Fruit fly (Drosophila melanogaster) whole organism, embryonic: ENCODE results near the gene CG42693.

Experiments
- CG10274 ChIP-seq: fragments of 200-800 bp; sonication (Bioruptor generic); optimal IDR thresholded peaks from 3 replicates; lab custom pipeline; 2017; ENCODE audit warnings: missing biosample characterization, mild to moderate bottlenecking, missing genetic modification characterization
- CG10366 ChIP-seq: fragments of 200-800 bp; sonication (Bioruptor generic); IDR thresholded peaks from 2 replicates; pipeline ENCODE4 v1.3.6; 2022; ENCODE audit warnings: missing biosample characterization, missing genetic modification characterization
- CG10565 ChIP-seq: fragments of 200-800 bp; sonication (Bioruptor generic); optimal IDR thresholded peaks from 3 replicates; lab custom pipeline; 2016; ENCODE audit warnings: missing biosample characterization, mild to moderate bottlenecking, missing genetic modification characterization
- CG10654 ChIP-seq: fragments of 200-800 bp; sonication (Bioruptor generic); optimal IDR thresholded peaks from 2 replicates; lab custom pipeline; 2016; ENCODE audit warnings: missing biosample characterization, missing genetic modification characterization
- CG11093 ChIP-seq: fragments of 200-800 bp; sonication (Bioruptor generic); IDR thresholded peaks from 3 replicates; pipeline ENCODE4 v1.3.6; 2022; ENCODE audit warnings: missing biosample characterization, missing genetic modification characterization
- CG1233 ChIP-seq: fragments of 200-800 bp; sonication (Bioruptor generic); optimal IDR thresholded peaks from 4 replicates; lab custom pipeline; 2018; ENCODE audit warnings: missing biosample characterization, mild to moderate bottlenecking, missing genetic modification characterization
- CG13894 ChIP-seq: fragments of 200-800 bp; sonication (Bioruptor generic); optimal IDR thresholded peaks from 3 replicates; lab custom pipeline; 2018; ENCODE audit warnings: missing biosample characterization, mild to moderate bottlenecking, missing genetic modification characterization, moderate library complexity
- CG14441 ChIP-seq: fragments of 200-800 bp; sonication (Bioruptor generic); IDR thresholded peaks from 2 replicates; pipeline ENCODE4 v1.3.6; 2022; ENCODE audit warnings: missing biosample characterization, missing genetic modification characterization
- CG14710 ChIP-seq: fragments of 200-800 bp; sonication (Bioruptor generic); optimal IDR thresholded peaks from 3 replicates; lab custom pipeline; 2019; ENCODE audit warnings: missing biosample characterization, mild to moderate bottlenecking, missing genetic modification characterization, moderate library complexity
- CG15269 ChIP-seq: fragments of 200-800 bp; sonication (Bioruptor generic); optimal IDR thresholded peaks from 2 replicates; lab custom pipeline; 2018; ENCODE audit warnings: missing biosample characterization, mild to moderate bottlenecking, missing genetic modification characterization, moderate library complexity
- CG15479 ChIP-seq: fragments of 200-800 bp; sonication (Bioruptor generic); optimal IDR thresholded peaks from 3 replicates; lab custom pipeline; 2019; ENCODE audit warnings: missing biosample characterization, mild to moderate bottlenecking, missing genetic modification characterization, moderate library complexity
- CG17361 ChIP-seq: fragments of 200-800 bp; sonication (Bioruptor generic); IDR thresholded peaks from 3 replicates; pipeline ENCODE4 v1.3.6; 2022; ENCODE audit warnings: missing biosample characterization, missing genetic modification characterization
- CG2120 ChIP-seq: fragments of 200-800 bp; sonication (Bioruptor generic); optimal IDR thresholded peaks from 3 replicates; lab custom pipeline; 2016; ENCODE audit warnings: missing biosample characterization, missing genetic modification characterization
- CG3281 ChIP-seq: fragments of 200-800 bp; sonication (Bioruptor generic); optimal IDR thresholded peaks from 3 replicates; lab custom pipeline; 2017; ENCODE audit warnings: missing biosample characterization, mild to moderate bottlenecking, missing genetic modification characterization
- CG34224 ChIP-seq: fragments of 200-800 bp; sonication (Bioruptor generic); IDR thresholded peaks from 3 replicates; pipeline ENCODE4 v1.3.6; 2022; ENCODE audit warnings: missing biosample characterization, missing genetic modification characterization; ENCODE audit not compliant: partially characterized antibody
- CG6254 ChIP-seq: fragments of 200-800 bp; sonication (Bioruptor generic); optimal IDR thresholded peaks from 3 replicates; lab custom pipeline; 2017; ENCODE audit warnings: mild to moderate bottlenecking, missing biosample characterization, missing genetic modification reagents, missing genetic modification characterization
- CG7357 ChIP-seq: fragments of 200-800 bp; sonication (Bioruptor generic); IDR thresholded peaks from 3 replicates; pipeline ENCODE4 v1.3.6; 2022; ENCODE audit warnings: missing biosample characterization, missing genetic modification characterization
- Fer1 ChIP-seq: fragments of 200-800 bp; sonication (Bioruptor generic); optimal IDR thresholded peaks from 2 replicates; lab custom pipeline; 2017; ENCODE audit warnings: missing biosample characterization, mild to moderate bottlenecking, missing genetic modification characterization
- Fer2 ChIP-seq: fragments of 200-800 bp; sonication (Bioruptor generic); optimal IDR thresholded peaks from 2 replicates; lab custom pipeline; 2018; ENCODE audit warnings: missing biosample characterization, mild to moderate bottlenecking, missing genetic modification characterization, moderate library complexity
- Gug ChIP-seq: fragments of 200-800 bp; sonication (Bioruptor generic); IDR thresholded peaks from 4 replicates; pipeline ENCODE4 v1.3.6; 2022; ENCODE audit warnings: missing biosample characterization, missing genetic modification characterization
- H2.0 ChIP-seq: fragments of 200-800 bp; sonication (Bioruptor generic); IDR thresholded peaks from 2 replicates; pipeline ENCODE4 v1.3.6; 2022; ENCODE audit warnings: missing biosample characterization, missing genetic modification characterization
- HLH3B ChIP-seq: fragments of 200-800 bp; sonication (Bioruptor generic); IDR thresholded peaks from 2 replicates; pipeline ENCODE4 v1.3.6; 2022; ENCODE audit warnings: missing biosample characterization, missing genetic modification characterization
- HLH4C ChIP-seq: fragments of 200-800 bp; sonication (Bioruptor generic); IDR thresholded peaks from 3 replicates; pipeline ENCODE4 v1.3.6; 2022; ENCODE audit warnings: missing biosample characterization, missing genetic modification characterization; ENCODE audit not compliant: partially characterized antibody
- Hr39 ChIP-seq: fragments of >200 bp; optimal IDR thresholded peaks from 2 replicates; lab custom pipeline; 2017
- Meics ChIP-seq: fragments of 200-800 bp; sonication (Bioruptor generic); optimal IDR thresholded peaks from 2 replicates; lab custom pipeline; 2017; ENCODE audit warnings: missing biosample characterization, mild to moderate bottlenecking, missing genetic modification characterization
- Sox100B ChIP-seq: fragments of 200-800 bp; sonication (Bioruptor generic); optimal IDR thresholded peaks from 3 replicates; lab custom pipeline; 2018; ENCODE audit warnings: missing biosample characterization, mild to moderate bottlenecking, missing genetic modification characterization
- Taf1 ChIP-seq: fragments of 200-800 bp; sonication (Bioruptor generic); IDR thresholded peaks from 2 replicates; pipeline ENCODE4 v1.3.6; 2022; ENCODE audit warnings: missing biosample characterization, missing genetic modification characterization
- Xbp1 ChIP-seq: fragments of 200-800 bp; sonication (Bioruptor generic); optimal IDR thresholded peaks from 3 replicates; lab custom pipeline; 2016; ENCODE audit warnings: missing biosample characterization, mild to moderate bottlenecking, missing genetic modification characterization
- abd-A ChIP-seq: fragments of 200-800 bp; sonication (Bioruptor generic); optimal IDR thresholded peaks from 3 replicates; lab custom pipeline; 2019; ENCODE audit warnings: missing biosample characterization, mild to moderate bottlenecking, missing genetic modification characterization, moderate library complexity
- ash1 ChIP-seq: fragments of 200-800 bp; sonication (Bioruptor generic); optimal IDR thresholded peaks from 2 replicates; lab custom pipeline; 2018; ENCODE audit warnings: missing biosample characterization, mild to moderate bottlenecking, missing genetic modification characterization
- bowl ChIP-seq: fragments of 200-800 bp; sonication (Bioruptor generic); IDR thresholded peaks from 2 replicates; pipeline ENCODE4 v1.3.6; 2022; ENCODE audit warnings: missing biosample characterization, missing genetic modification characterization
- chm ChIP-seq: fragments of 200-800 bp; sonication (Bioruptor generic); IDR thresholded peaks from 2 replicates; pipeline ENCODE4 v1.3.6; 2022; ENCODE audit warnings: missing biosample characterization, missing genetic modification characterization
- ci ChIP-seq: fragments of 200-800 bp; sonication (Bioruptor generic); IDR thresholded peaks from 3 replicates; pipeline ENCODE4 v1.3.6; 2022; ENCODE audit warnings: missing biosample characterization, missing genetic modification characterization
- dysf ChIP-seq: fragments of 200-800 bp; sonication (Bioruptor generic); IDR thresholded peaks from 3 replicates; pipeline ENCODE4 v1.3.6; 2022; ENCODE audit warnings: missing biosample characterization, missing genetic modification characterization
- ftz-f1 ChIP-seq: fragments of 200-800 bp; sonication (Bioruptor generic); optimal IDR thresholded peaks from 2 replicates; lab custom pipeline; 2016; ENCODE audit warnings: missing biosample characterization, missing genetic modification characterization
- ken ChIP-seq: fragments of 200-800 bp; sonication (Bioruptor generic); IDR thresholded peaks from 3 replicates; pipeline ENCODE4 v1.3.6; 2022; ENCODE audit warnings: missing biosample characterization, missing genetic modification characterization
- lilli ChIP-seq: fragments of 200-800 bp; sonication (Bioruptor generic); optimal IDR thresholded peaks from 3 replicates; lab custom pipeline; 2016; ENCODE audit warnings: missing biosample characterization, missing genetic modification characterization
- nerfin-1 ChIP-seq: fragments of 200-800 bp; sonication (Bioruptor generic); optimal IDR thresholded peaks from 3 replicates; lab custom pipeline; 2019; ENCODE audit warnings: missing biosample characterization, mild to moderate bottlenecking, missing genetic modification characterization, moderate library complexity
- onecut ChIP-seq: fragments of 200-800 bp; sonication (Bioruptor generic); IDR thresholded peaks from 2 replicates; pipeline ENCODE4 v1.3.6; 2022; ENCODE audit warnings: missing biosample characterization, missing genetic modification characterization
- pho ChIP-seq: fragments of 200-800 bp; sonication (Bioruptor generic); optimal IDR thresholded peaks from 2 replicates; lab custom pipeline; 2016; ENCODE audit warnings: missing biosample characterization, missing genetic modification characterization
- pzg ChIP-seq: fragments of 200-800 bp; sonication (Bioruptor generic); optimal IDR thresholded peaks from 3 replicates; lab custom pipeline; 2018; ENCODE audit warnings: missing biosample characterization, mild to moderate bottlenecking, missing genetic modification characterization, moderate library complexity
- ranshi ChIP-seq: fragments of 200-800 bp; sonication (Bioruptor generic); IDR thresholded peaks from 2 replicates; pipeline ENCODE4 v1.3.6; 2022; ENCODE audit warnings: missing biosample characterization, missing genetic modification characterization
- ro ChIP-seq: fragments of 200-800 bp; sonication (Bioruptor generic); IDR thresholded peaks from 2 replicates; pipeline ENCODE4 v1.3.6; 2022; ENCODE audit warnings: missing biosample characterization, missing genetic modification characterization
- salm ChIP-seq: fragments of 200-800 bp; sonication (Bioruptor generic); optimal IDR thresholded peaks from 2 replicates; lab custom pipeline; 2018; ENCODE audit warnings: missing biosample characterization, mild to moderate bottlenecking, missing genetic modification characterization
- scrt ChIP-seq: fragments of 200-800 bp; sonication (Bioruptor generic); optimal IDR thresholded peaks from 2 replicates; lab custom pipeline; 2018; ENCODE audit warnings: missing biosample characterization, mild to moderate bottlenecking, missing genetic modification characterization, moderate library complexity
- sd ChIP-seq: fragments of 200-800 bp; sonication (Bioruptor generic); optimal IDR thresholded peaks from 3 replicates; lab custom pipeline; 2018; ENCODE audit warnings: missing biosample characterization, mild to moderate bottlenecking, missing genetic modification characterization, moderate library complexity
- slou ChIP-seq: fragments of 200-800 bp; sonication (Bioruptor generic); optimal IDR thresholded peaks from 3 replicates; lab custom pipeline; 2016; ENCODE audit warnings: missing biosample characterization, missing genetic modification characterization
- tna ChIP-seq: fragments of 200-800 bp; sonication (Bioruptor generic); IDR thresholded peaks from 2 replicates; pipeline ENCODE4 v1.3.6; 2022; ENCODE audit warnings: missing biosample characterization, missing genetic modification characterization; ENCODE audit not compliant: partially characterized antibody
- trem ChIP-seq: fragments of 200-800 bp; optimal IDR thresholded peaks from 3 replicates; lab custom pipeline; 2019; ENCODE audit warnings: missing biosample characterization, mild to moderate bottlenecking, missing genetic modification characterization, moderate library complexity
- unc-4 ChIP-seq: fragments of 200-800 bp; sonication (Bioruptor generic); IDR thresholded peaks from 2 replicates; pipeline ENCODE4 v1.3.6; 2022; ENCODE audit warnings: missing biosample characterization, missing genetic modification characterization; ENCODE audit not compliant: partially characterized antibody

CG42693 gene

DNA sequence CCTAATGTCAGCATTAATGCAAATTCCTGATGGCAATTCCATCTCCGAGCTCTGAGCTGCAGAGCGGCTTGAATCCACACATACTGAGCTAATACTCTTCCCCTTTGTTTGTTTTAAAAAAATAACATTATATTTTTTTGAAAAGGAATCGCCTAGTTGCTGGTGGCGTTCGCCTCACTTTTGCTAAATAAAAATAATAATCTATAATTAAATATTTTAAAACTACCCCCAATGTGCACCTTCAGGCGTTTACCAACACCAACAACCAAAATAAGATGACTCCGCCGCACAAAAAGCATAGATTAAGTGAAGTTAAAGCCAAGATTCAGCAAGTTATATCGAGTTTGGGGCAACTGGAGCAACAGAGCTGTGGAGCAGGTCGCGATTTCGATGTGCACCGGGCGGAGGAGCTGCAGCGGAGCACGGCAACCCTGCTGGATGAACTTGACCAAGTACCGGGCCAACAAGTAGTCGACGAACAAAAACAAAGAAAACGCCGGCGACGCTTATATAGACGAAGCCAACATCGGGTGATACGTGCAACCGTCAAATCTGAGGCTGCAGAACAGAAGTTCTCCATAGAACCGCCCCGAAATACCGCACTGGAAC, 36.0 kb upstream of the CG42693 start, which contains the start of gene CG1896 (continued):
- TF ChIP-seq CG14441 (GFP tag; lab: Robert Waterston, UW) = peak; percentile 46; the same call in 1 of the 2 replicates
- peak; percentile 21 for TF ChIP-seq CG14710
- TF ChIP-seq unc-4 (GFP tag; lab: Robert Waterston, UW) = no peak
- TF ChIP-seq ash1 = no peak
- TF ChIP-seq Fer2 = no peak
- peak; percentile 48 for TF ChIP-seq ftz-f1 (GFP tag; lab: Kevin White, UChicago)
- peak; percentile 30 for TF ChIP-seq CG6254 (GFP tag; lab: Kevin White, UChicago)
- TF ChIP-seq ken = peak; percentile 67; the same call in 2 of the 3 replicates
- peak; percentile 21 for TF ChIP-seq nerfin-1 (tag; lab: Kevin White, UChicago)
- no peak for TF ChIP-seq abd-A (tag; lab: Kevin White, UChicago)
- TF ChIP-seq scrt (GFP tag; lab: Kevin White, UChicago) = peak; percentile 59
- TF ChIP-seq CG13894 (tag; lab: Kevin White, UChicago) = no peak
- TF ChIP-seq CG10274 (GFP tag; lab: Kevin White, UChicago) = peak; percentile 15
- TF ChIP-seq ro (GFP tag; lab: Robert Waterston, UW) = no peak
- TF ChIP-seq CG11093 (GFP tag; lab: Robert Waterston, UW) = no peak
- TF ChIP-seq CG2120 = peak; percentile 50
- TF ChIP-seq CG7357 (GFP tag; lab: Robert Waterston, UW) = 0 out of 3 replicates have a peak, but pooled peaks have one; percentile 30
- no peak for TF ChIP-seq CG10565 (GFP tag; lab: Kevin White, UChicago)
- peak; percentile 34 for TF ChIP-seq trem (tag; lab: Kevin White, UChicago)
- TF ChIP-seq Taf1 = peak; percentile 24; the same call in 1 of the 2 replicates
- TF ChIP-seq bowl (GFP tag; lab: Robert Waterston, UW) = no peak
- TF ChIP-seq CG15269 (tag; lab: Kevin White, UChicago) = peak; percentile 36
- TF ChIP-seq chm = 0 out of 2 replicates have a peak, but pooled peaks have one; percentile 39
- peak; percentile 40 for TF ChIP-seq lilli (GFP tag; lab: Kevin White, UChicago)
- peak; percentile 39 for TF ChIP-seq CG1233 (GFP tag; lab: Kevin White, UChicago)
- 0 out of 2 replicates have a peak, but pooled peaks have one; percentile 16 for TF ChIP-seq onecut (GFP tag; lab: Robert Waterston, UW)
- peak; percentile 57; the same call in 1 of the 3 replicates for TF ChIP-seq ci (GFP tag; lab: Robert Waterston, UW)
- peak; percentile 45 for TF ChIP-seq CG10654 (GFP tag; lab: Kevin White, UChicago)
- TF ChIP-seq Xbp1 (GFP tag; lab: Kevin White, UChicago) = peak; percentile 43
- 0 out of 4 replicates have a peak, but pooled peaks have one; percentile 16 for TF ChIP-seq Gug
- peak; percentile 40; the same call in 1 of the 3 replicates for TF ChIP-seq CG17361 (GFP tag; lab: Robert Waterston, UW)
- peak; percentile 17 for TF ChIP-seq pzg (GFP tag; lab: Kevin White, UChicago)
- TF ChIP-seq CG15479 (GFP tag; lab: Kevin White, UChicago) = no peak
- TF ChIP-seq H2.0 (GFP tag; lab: Robert Waterston, UW) = no peak
- TF ChIP-seq salm (tag; lab: Kevin White, UChicago) = no peak
- peak; percentile 13; the same call in 1 of the 3 replicates for TF ChIP-seq CG34224 (GFP tag; lab: Robert Waterston, UW)
- TF ChIP-seq HLH3B (GFP tag; lab: Robert Waterston, UW) = 0 out of 2 replicates have a peak, but pooled peaks have one; percentile 10
- TF ChIP-seq Meics (GFP tag; lab: Kevin White, UChicago) = peak; percentile 45
- TF ChIP-seq CG3281 (GFP tag; lab: Kevin White, UChicago) = peak; percentile 39
- TF ChIP-seq Hr39 (lab: Kevin White, UChicago) = no peak
- TF ChIP-seq slou = no peak
- no peak for TF ChIP-seq sd (tag; lab: Kevin White, UChicago)
- TF ChIP-seq Fer1 = peak; percentile 50
- no peak for TF ChIP-seq HLH4C (GFP tag; lab: Robert Waterston, UW)
- TF ChIP-seq pho = no peak
- no peak for TF ChIP-seq tna (GFP tag; lab: Robert Waterston, UW)
- TF ChIP-seq ranshi (GFP tag; lab: Robert Waterston, UW) = peak; percentile 48
- TF ChIP-seq CG10366 = peak; percentile 54
- no peak for TF ChIP-seq Sox100B
- peak; percentile 54; the same call in 1 of the 3 replicates for TF ChIP-seq dysf (GFP tag; lab: Robert Waterston, UW)
